Fruit fly (Drosophila melanogaster) Kc167 (cell line): ENCODE data around the gene rdog.

ENCODE experiments used
- Myc ChIP-seq: fragments of >200 bp; optimal IDR thresholded peaks from 2 replicates; lab custom pipeline; 2017; ENCODE audit warnings: missing external identifiers
- Sin3A ChIP-seq: fragments of >200 bp; optimal IDR thresholded peaks from 2 replicates; lab custom pipeline; 2018; ENCODE audit warnings: missing external identifiers
- h ChIP-seq: fragments of >200 bp; optimal IDR thresholded peaks from 3 replicates; lab custom pipeline; 2018; ENCODE audit warnings: missing external identifiers
- insv ChIP-seq: fragments of >200 bp; optimal IDR thresholded peaks from 3 replicates; lab custom pipeline; 2018; ENCODE audit warnings: missing external identifiers
- psq ChIP-seq: fragments of >200 bp; optimal IDR thresholded peaks from 2 replicates; lab custom pipeline; 2017; ENCODE audit warnings: missing external identifiers
- ttk ChIP-seq: sonication (Bioruptor generic); optimal IDR thresholded peaks from 2 replicates; lab custom pipeline; 2017; ENCODE audit warnings: missing external identifiers

- no peak for TF ChIP-seq h
- no peak for TF ChIP-seq ttk
- TF ChIP-seq psq (lab: Kevin White, UChicago) = no peak
- TF ChIP-seq Sin3A = no peak
- TF ChIP-seq Myc (lab: Kevin White, UChicago) = no peak
- TF ChIP-seq insv = no peak
Measured at dm6 chr3R:29159620-29160019, 1.7 kb downstream of the rdog start.
